Worm (Caenorhabditis elegans): ENCODE measurements around the gene K04G7.1.

- TF ChIP-seq unc-62 (GFP tag; optimal IDR thresholded peaks at IDR 0.05) = no peak
- TF ChIP-seq nhr-85 (tag) = no peak
- TF ChIP-seq pqm-1 (tag; optimal IDR thresholded peaks at IDR 0.05) = no peak
- no peak for TF ChIP-seq ama-1 (optimal IDR thresholded peaks at IDR 0.05)
- TF ChIP-seq unc-30 (tag; optimal IDR thresholded peaks at IDR 0.05) = no peak
- no peak for TF ChIP-seq C34B4.2 (tag; optimal IDR thresholded peaks at IDR 0.05)
- TF ChIP-seq fos-1 (tag; optimal IDR thresholded peaks at IDR 0.05) = no peak
- no peak for TF ChIP-seq mef-2 (tag; optimal IDR thresholded peaks at IDR 0.05)
- no peak for TF ChIP-seq zag-1 (tag; optimal IDR thresholded peaks at IDR 0.05)
- TF ChIP-seq elt-2 (tag; optimal IDR thresholded peaks at IDR 0.05) = no peak
These were observed 24.3 kb upstream of the K04G7.1 start, which contains the start of gene B0280.11 for ce11 chrIII:7138178-7138577.

Data from whole organism, L1 larva.